Worm (Caenorhabditis elegans): ENCODE results near the gene C45H4.13.

C45H4.13 gene

ce11 chrV:2179214-2179613 is 28.4 kb upstream of the C45H4.13 start, which contains the start of gene cyp-33C1:
TSS of gene cyp-33C1 (plus strand) at chrV:2179514.
- TF ChIP-seq nhr-76 (tag; optimal IDR thresholded peaks at IDR 0.05): no peak
- TF ChIP-seq nhr-12 (tag; optimal IDR thresholded peaks at IDR 0.05): no peak

- no peak for TF ChIP-seq unc-39 (tag; optimal IDR thresholded peaks at IDR 0.05)
- TF ChIP-seq unc-62 (GFP tag; optimal IDR thresholded peaks at IDR 0.05): no peak
- TF ChIP-seq zip-8 (tag; optimal IDR thresholded peaks at IDR 0.05): no peak
- no peak for TF ChIP-seq elt-3 (tag; optimal IDR thresholded peaks at IDR 0.05)
- TF ChIP-seq ztf-11 (tag; optimal IDR thresholded peaks at IDR 0.05): no peak
- no peak for TF ChIP-seq pha-4 (tag; optimal IDR thresholded peaks at IDR 0.05)
- no peak for TF ChIP-seq mep-1 (tag; optimal IDR thresholded peaks at IDR 0.05)
- no peak for TF ChIP-seq ham-2 (GFP tag; optimal IDR thresholded peaks at IDR 0.05)
Observed at ce11 chrV:2177307-2177764, 26.6 kb upstream of the C45H4.13 start, which contains the start of gene srbc-17. TSS of gene srbc-17 (plus strand) at chrV:2177714.

- TF ChIP-seq bed-3 (GFP tag; optimal IDR thresholded peaks at IDR 0.05): no peak
- TF ChIP-seq elt-3 (tag; optimal IDR thresholded peaks at IDR 0.05): no peak
- TF ChIP-seq snpc-4 (tag; optimal IDR thresholded peaks at IDR 0.05): no peak
- no peak for TF ChIP-seq zip-8 (tag; optimal IDR thresholded peaks at IDR 0.05)
- no peak for TF ChIP-seq unc-120 (tag; optimal IDR thresholded peaks at IDR 0.05; ENCODE audit: poor library complexity, severe bottlenecking)
- no peak for TF ChIP-seq pha-4 (tag; optimal IDR thresholded peaks at IDR 0.05)
Observed at ce11 chrV:2175242-2175641, 24.5 kb upstream of the C45H4.13 start, which contains the start of gene C45H4.18. TSS of gene C45H4.18 (plus strand) at chrV:2175542.

ce11 chrV:2174465-2174864 is 23.7 kb upstream of the C45H4.13 start:
- TF ChIP-seq pha-4 (tag; optimal IDR thresholded peaks at IDR 0.05) (no peak), ceh-83 (GFP tag; optimal IDR thresholded peaks at IDR 0.05) (no peak)

- TF ChIP-seq ceh-39 (tag; optimal IDR thresholded peaks at IDR 0.05): no peak
- no peak for TF ChIP-seq nhr-28 (tag; optimal IDR thresholded peaks at IDR 0.05)
- TF ChIP-seq ham-2 (GFP tag; optimal IDR thresholded peaks at IDR 0.05): no peak
- TF ChIP-seq unc-120 (tag; optimal IDR thresholded peaks at IDR 0.05; ENCODE audit: poor library complexity, severe bottlenecking): no peak
- TF ChIP-seq nhr-76 (tag; optimal IDR thresholded peaks at IDR 0.05): no peak
- no peak for TF ChIP-seq nhr-2 (tag; optimal IDR thresholded peaks at IDR 0.05)
Observed at ce11 chrV:2166679-2167078, 15.9 kb upstream of the C45H4.13 start, which contains the start of gene srbc-19. TSS of gene srbc-19 (minus strand) at chrV:2166779.

- TF ChIP-seq M03D4.4 (tag; optimal IDR thresholded peaks at IDR 0.05) (no peak), ztf-11 (tag; optimal IDR thresholded peaks at IDR 0.05) (no peak), zip-8 (tag; optimal IDR thresholded peaks at IDR 0.05) (no peak), snpc-4 (tag; optimal IDR thresholded peaks at IDR 0.05) (no peak), unc-39 (tag; optimal IDR thresholded peaks at IDR 0.05) (no peak)
Observed at ce11 chrV:2163735-2164134, 13.0 kb upstream of the C45H4.13 start, which contains the start of gene str-255. TSS of gene str-255 (minus strand) at chrV:2163835.

- TF ChIP-seq zip-8 (tag; optimal IDR thresholded peaks at IDR 0.05) (no peak), ces-1 (GFP tag; optimal IDR thresholded peaks at IDR 0.05) (no peak), ceh-83 (GFP tag; optimal IDR thresholded peaks at IDR 0.05) (no peak), lin-32 (GFP tag; optimal IDR thresholded peaks at IDR 0.05) (no peak), bed-3 (GFP tag; optimal IDR thresholded peaks at IDR 0.05) (no peak), sptf-1 (tag; optimal IDR thresholded peaks at IDR 0.05) (no peak), mep-1 (tag; optimal IDR thresholded peaks at IDR 0.05) (no peak), cnd-1 (tag; optimal IDR thresholded peaks at IDR 0.05) (no peak), ztf-11 (tag; optimal IDR thresholded peaks at IDR 0.05) (no peak), drap-1 (GFP tag; optimal IDR thresholded peaks at IDR 0.05) (no peak), snpc-4 (tag; optimal IDR thresholded peaks at IDR 0.05) (no peak), sem-2 (GFP tag; optimal IDR thresholded peaks at IDR 0.05) (no peak), unc-120 (tag; optimal IDR thresholded peaks at IDR 0.05; ENCODE audit: poor library complexity, severe bottlenecking) (no peak), mls-2 (tag; optimal IDR thresholded peaks at IDR 0.05) (no peak), nhr-28 (tag; optimal IDR thresholded peaks at IDR 0.05) (no peak), flh-1 (GFP tag; optimal IDR thresholded peaks at IDR 0.05) (no peak), blmp-1 (tag; optimal IDR thresholded peaks at IDR 0.05) (no peak)
Observed at ce11 chrV:2159331-2159730, 8.6 kb upstream of the C45H4.13 start, which contains the start of gene C45H4.14. TSS of gene C45H4.14 (minus strand) at chrV:2159431.

Measured in whole organism, mixed stage, embryonic.